Worm (Caenorhabditis elegans) whole organism, L2 larva: ENCODE measurements around the gene hmit-1.3.

ENCODE experiments used
- C34F6.9 ChIP-seq: fragments of 150-350 bp; optimal IDR thresholded peaks from 2 replicates; lab custom pipeline; 2014; ENCODE audit warnings: missing biosample characterization, missing genetic modification characterization
- F13H6.1 ChIP-seq: sonication (generic microtip); optimal IDR thresholded peaks from 2 replicates; lab custom pipeline; 2016; ENCODE audit warnings: missing genetic modification characterization, missing compliant biosample characterization
- R02D3.7 ChIP-seq: fragments of 150-350 bp; optimal IDR thresholded peaks from 2 replicates; lab custom pipeline; 2014; ENCODE audit warnings: missing biosample characterization, missing genetic modification characterization
- Y55F3AM.14 ChIP-seq: fragments of 200-800 bp; sonication (Bioruptor generic); optimal IDR thresholded peaks from 2 replicates; lab custom pipeline; 2018; ENCODE audit warnings: mild to moderate bottlenecking, missing genetic modification characterization, missing compliant biosample characterization
- ZK546.5 ChIP-seq: sonication (generic microtip); optimal IDR thresholded peaks from 2 replicates; lab custom pipeline; 2017; ENCODE audit warnings: missing biosample characterization, missing genetic modification characterization
- alr-1 ChIP-seq: fragments of 150-350 bp; optimal IDR thresholded peaks from 2 replicates; lab custom pipeline; 2014; ENCODE audit warnings: missing biosample characterization, missing genetic modification characterization
- aly-2 ChIP-seq: fragments of 150-350 bp; optimal IDR thresholded peaks from 2 replicates; lab custom pipeline; 2014; ENCODE audit warnings: missing biosample characterization, missing genetic modification characterization
- ama-1 ChIP-seq: fragments of 150-350 bp; optimal IDR thresholded peaks from 2 replicates; lab custom pipeline; 2018; ENCODE audit warnings: inconsistent platforms
- blmp-1 ChIP-seq: sonication (generic microtip); optimal IDR thresholded peaks from 2 replicates; lab custom pipeline; 2017; ENCODE audit warnings: missing genetic modification characterization, mild to moderate bottlenecking, missing compliant biosample characterization, antibody characterized with exemption, moderate library complexity; ENCODE audit not compliant: insufficient read depth
- ceh-16 ChIP-seq: fragments of 150-350 bp; optimal IDR thresholded peaks from 2 replicates; lab custom pipeline; 2014; ENCODE audit warnings: missing biosample characterization, missing genetic modification characterization
- ceh-82 ChIP-seq: fragments of 150-350 bp; optimal IDR thresholded peaks from 2 replicates; lab custom pipeline; 2014; ENCODE audit warnings: missing biosample characterization, missing genetic modification characterization
- crh-2 ChIP-seq: sonication (generic microtip); optimal IDR thresholded peaks from 2 replicates; lab custom pipeline; 2017; ENCODE audit warnings: missing biosample characterization, missing genetic modification characterization
- dmd-4 ChIP-seq: sonication (generic microtip); optimal IDR thresholded peaks from 2 replicates; lab custom pipeline; 2017; ENCODE audit warnings: missing biosample characterization, missing genetic modification characterization
- egl-27 ChIP-seq: sonication (generic microtip); optimal IDR thresholded peaks from 3 replicates; lab custom pipeline; 2017; ENCODE audit warnings: missing biosample characterization, missing genetic modification reagents, missing genetic modification characterization
- elt-1 ChIP-seq: fragments of 150-350 bp; optimal IDR thresholded peaks from 2 replicates; lab custom pipeline; 2014; ENCODE audit warnings: missing biosample characterization, missing genetic modification characterization
- elt-3 ChIP-seq: sonication (generic microtip); optimal IDR thresholded peaks from 2 replicates; lab custom pipeline; 2017; ENCODE audit warnings: missing biosample characterization, missing genetic modification characterization
- fos-1 ChIP-seq: fragments of 150-350 bp; optimal IDR thresholded peaks from 2 replicates; lab custom pipeline; 2014; ENCODE audit warnings: missing biosample characterization, missing genetic modification characterization
- gmeb-1 ChIP-seq: fragments of 150-350 bp; optimal IDR thresholded peaks from 2 replicates; lab custom pipeline; 2014; ENCODE audit warnings: missing biosample characterization, missing genetic modification characterization
- lin-11 ChIP-seq: fragments of 150-350 bp; sonication (generic microtip); optimal IDR thresholded peaks from 2 replicates; lab custom pipeline; 2014; ENCODE audit warnings: missing biosample characterization, missing genetic modification characterization, inconsistent platforms, mixed read lengths
- lin-13 ChIP-seq: fragments of 150-350 bp; optimal IDR thresholded peaks from 2 replicates; lab custom pipeline; 2014; ENCODE audit warnings: missing biosample characterization, missing genetic modification reagents, missing genetic modification characterization
- lin-39 ChIP-seq: fragments of 150-350 bp; optimal IDR thresholded peaks from 2 replicates; lab custom pipeline; 2014; ENCODE audit warnings: missing biosample characterization, missing genetic modification reagents, missing genetic modification characterization
- lsy-2 ChIP-seq, 2 experiments: fragments of 150-350 bp in 1 of 2; sonication (generic microtip) in 1 of 2; optimal IDR thresholded peaks; 2 replicates each; lab custom pipeline; 2014 to 2017; ENCODE audit warnings: missing biosample characterization in 2 of 2, missing genetic modification characterization in 2 of 2
- mab-5 ChIP-seq: fragments of 150-350 bp; optimal IDR thresholded peaks from 2 replicates; lab custom pipeline; 2014; ENCODE audit warnings: missing biosample characterization, missing genetic modification characterization
- mbf-1 ChIP-seq: sonication (generic microtip); optimal IDR thresholded peaks from 2 replicates; lab custom pipeline; 2017; ENCODE audit warnings: missing biosample characterization, missing genetic modification characterization
- mdl-1 ChIP-seq, 2 experiments: fragments of 150-350 bp in 1 of 2; sonication (generic microtip) in 1 of 2; optimal IDR thresholded peaks; 2 replicates each; lab custom pipeline; 2017; ENCODE audit warnings: missing biosample characterization in 2 of 2, missing genetic modification characterization in 2 of 2
- nhr-10 ChIP-seq: sonication (generic microtip); optimal IDR thresholded peaks from 2 replicates; lab custom pipeline; 2017; ENCODE audit warnings: missing biosample characterization, missing genetic modification characterization
- nhr-11 ChIP-seq: fragments of 150-350 bp; optimal IDR thresholded peaks from 2 replicates; lab custom pipeline; 2014; ENCODE audit warnings: missing biosample characterization, missing genetic modification characterization
- nhr-12 ChIP-seq: fragments of 150-350 bp; optimal IDR thresholded peaks from 2 replicates; lab custom pipeline; 2014; ENCODE audit warnings: missing biosample characterization, missing genetic modification characterization
- nhr-129 ChIP-seq: fragments of 150-350 bp; optimal IDR thresholded peaks from 2 replicates; lab custom pipeline; 2014; ENCODE audit warnings: missing biosample characterization, missing genetic modification characterization
- nhr-21 ChIP-seq: fragments of 150-350 bp; optimal IDR thresholded peaks from 2 replicates; lab custom pipeline; 2014; ENCODE audit warnings: missing biosample characterization, missing genetic modification characterization
- nhr-23 ChIP-seq: fragments of 150-350 bp; optimal IDR thresholded peaks from 2 replicates; lab custom pipeline; 2014; ENCODE audit warnings: missing biosample characterization, missing genetic modification reagents, missing genetic modification characterization
- nhr-237 ChIP-seq: fragments of 150-350 bp; optimal IDR thresholded peaks from 2 replicates; lab custom pipeline; 2014; ENCODE audit warnings: missing biosample characterization, missing genetic modification characterization
- nhr-25 ChIP-seq: fragments of 150-350 bp; sonication (generic microtip); optimal IDR thresholded peaks from 3 replicates; lab custom pipeline; 2014; ENCODE audit warnings: missing biosample characterization, missing genetic modification characterization
- nhr-6 ChIP-seq: fragments of 150-350 bp; optimal IDR thresholded peaks from 2 replicates; lab custom pipeline; 2014; ENCODE audit warnings: missing biosample characterization, missing genetic modification characterization
- nhr-77 ChIP-seq: fragments of 150-350 bp; optimal IDR thresholded peaks from 2 replicates; lab custom pipeline; 2014; ENCODE audit warnings: missing biosample characterization, missing genetic modification characterization
- peb-1 ChIP-seq: fragments of 150-350 bp; optimal IDR thresholded peaks from 2 replicates; lab custom pipeline; 2014; ENCODE audit warnings: missing biosample characterization, missing genetic modification characterization
- sem-4 ChIP-seq: fragments of 150-350 bp; optimal IDR thresholded peaks from 2 replicates; lab custom pipeline; 2014; ENCODE audit warnings: missing biosample characterization, missing genetic modification reagents, missing genetic modification characterization
- skn-1 ChIP-seq: sonication (generic microtip); optimal IDR thresholded peaks from 2 replicates; lab custom pipeline; 2017; ENCODE audit warnings: missing biosample characterization, missing genetic modification characterization
- sma-3 ChIP-seq: sonication (generic microtip); optimal IDR thresholded peaks from 2 replicates; lab custom pipeline; 2016; ENCODE audit warnings: missing genetic modification reagents, missing genetic modification characterization, missing compliant biosample characterization
- sma-9 ChIP-seq, 2 experiments: fragments of 150-350 bp in 1 of 2; sonication (generic microtip) in 1 of 2; optimal IDR thresholded peaks; 2 replicates each; lab custom pipeline; 2014 to 2016; ENCODE audit warnings: missing genetic modification characterization in 2 of 2, mild to moderate bottlenecking in 1 of 2, missing biosample characterization in 1 of 2, missing compliant biosample characterization in 1 of 2, missing genetic modification reagents in 1 of 2, moderate library complexity in 1 of 2
- snpc-4 ChIP-seq: fragments of 150-350 bp; optimal IDR thresholded peaks from 2 replicates; lab custom pipeline; 2014; ENCODE audit warnings: missing biosample characterization, missing genetic modification characterization
- unc-39 ChIP-seq: fragments of 150-350 bp; optimal IDR thresholded peaks from 2 replicates; lab custom pipeline; 2014; ENCODE audit warnings: missing biosample characterization, missing genetic modification characterization
- unc-55 ChIP-seq: fragments of 150-350 bp; sonication (generic microtip); optimal IDR thresholded peaks from 3 replicates; lab custom pipeline; 2014; ENCODE audit warnings: missing biosample characterization, missing genetic modification reagents, missing genetic modification characterization
- unc-62 ChIP-seq: fragments of 150-350 bp; optimal IDR thresholded peaks from 2 replicates; lab custom pipeline; 2014; ENCODE audit warnings: missing biosample characterization, missing genetic modification reagents, missing genetic modification characterization
- zag-1 ChIP-seq: fragments of 150-350 bp; optimal IDR thresholded peaks from 2 replicates; lab custom pipeline; 2014; ENCODE audit warnings: missing biosample characterization, missing genetic modification characterization
- ztf-1 ChIP-seq: fragments of 200-800 bp; sonication (Bioruptor generic); conservative IDR thresholded peaks from 2 replicates; pipeline ENCODE4 v1.3.6; 2022; ENCODE audit warnings: missing genetic modification characterization, missing compliant biosample characterization
- ztf-11 ChIP-seq: sonication (generic microtip); optimal IDR thresholded peaks from 2 replicates; lab custom pipeline; 2017; ENCODE audit warnings: missing biosample characterization, missing genetic modification characterization
- ztf-4 ChIP-seq: fragments of 150-350 bp; optimal IDR thresholded peaks from 2 replicates; lab custom pipeline; 2014; ENCODE audit warnings: missing biosample characterization, missing genetic modification characterization

The hmit-1.3 gene

ce11 chrIII:3471403-3472053 is 47.9 kb downstream of the hmit-1.3 start, which contains the start of gene rsu-1:
TSS of gene rsu-1 (plus strand) at chrIII:3472003.
- TF ChIP-seq skn-1 (tag; lab: Kevin White, UChicago) (no peak), aly-2 (tag; lab: Kevin White, UChicago) (no peak), unc-62 (GFP tag; lab: Kevin White, UChicago) (no peak), mbf-1 (no peak), nhr-11 (no peak), lin-13 (peak; percentile 19), nhr-129 (peak; percentile 77), sma-9 (GFP tag; optimal IDR thresholded peaks at IDR 0.05; lab: Kevin White, UChicago) (peak; percentile 59), sma-9 (tag; optimal IDR thresholded peaks at IDR 0.05; lab: Kevin White, UChicago) (no peak), egl-27 (tag; lab: Kevin White, UChicago) (peak; percentile 28), nhr-10 (tag; lab: Kevin White, UChicago) (no peak), peb-1 (tag; lab: Kevin White, UChicago) (no peak), nhr-25 (peak; percentile 72), nhr-237 (no peak), Y55F3AM.14 (GFP tag; lab: Kevin White, UChicago) (no peak), ceh-16 (tag; lab: Kevin White, UChicago) (no peak), ztf-11 (tag; lab: Kevin White, UChicago) (no peak), nhr-23 (tag; lab: Kevin White, UChicago) (no peak), mab-5 (no peak), gmeb-1 (peak; percentile 15), lsy-2 (tag; optimal IDR thresholded peaks at IDR 0.05; lab: Kevin White, UChicago) (peak; percentile 33 to 67), C34F6.9 (tag; lab: Kevin White, UChicago) (peak; percentile 75), ZK546.5 (tag; lab: Kevin White, UChicago) (no peak), dmd-4 (tag; lab: Kevin White, UChicago) (no peak), crh-2 (tag; lab: Kevin White, UChicago) (peak; percentile 50), alr-1 (tag; lab: Kevin White, UChicago) (no peak), R02D3.7 (tag; lab: Kevin White, UChicago) (no peak), unc-39 (tag; lab: Kevin White, UChicago) (no peak), elt-1 (tag; lab: Kevin White, UChicago) (no peak), fos-1 (tag; lab: Kevin White, UChicago) (peak; percentile 78), F13H6.1 (peak; percentile 85), ztf-4 (tag; lab: Kevin White, UChicago) (no peak), nhr-6 (tag; lab: Kevin White, UChicago) (peak; percentile 56), elt-3 (tag; lab: Kevin White, UChicago) (no peak), ztf-1 (GFP tag; lab: Robert Waterston, UW) (no peak), zag-1 (no peak), unc-55 (GFP tag; lab: Kevin White, UChicago) (peak; percentile 49), sma-3 (GFP tag; lab: Kevin White, UChicago) (peak; percentile 58), ceh-82 (tag; lab: Kevin White, UChicago) (no peak), nhr-77 (tag; lab: Kevin White, UChicago) (no peak), sem-4 (tag; lab: Kevin White, UChicago) (peak; percentile 34), ama-1 (lab: Kevin White, UChicago) (no peak), nhr-21 (tag; lab: Kevin White, UChicago) (peak; percentile 31), snpc-4 (tag; lab: Kevin White, UChicago) (no peak), lin-11 (tag; lab: Kevin White, UChicago) (no peak), nhr-12 (tag; lab: Kevin White, UChicago) (no peak), blmp-1 (tag; lab: Kevin White, UChicago) (peak; percentile 74), mdl-1 (tag; optimal IDR thresholded peaks at IDR 0.05; lab: Kevin White, UChicago) (no peak), lin-39 (no peak)
